Fruit fly (Drosophila melanogaster) whole organism, embryonic: ENCODE results near the gene hiro.

ENCODE experiments used
- Atf6 ChIP-seq: fragments of 200-800 bp; sonication (Bioruptor generic); IDR thresholded peaks from 2 replicates; pipeline ENCODE4 v1.3.6; 2022; ENCODE audit warnings: missing biosample characterization, missing genetic modification characterization
- B-H2 ChIP-seq: fragments of 200-800 bp; sonication (Bioruptor generic); optimal IDR thresholded peaks from 2 replicates; lab custom pipeline; 2018; ENCODE audit warnings: missing biosample characterization, mild to moderate bottlenecking, missing genetic modification characterization
- Bgb ChIP-seq: fragments of 200-800 bp; sonication (Bioruptor generic); IDR thresholded peaks from 2 replicates; pipeline ENCODE4 v1.3.6; 2022; ENCODE audit warnings: missing biosample characterization, missing genetic modification characterization; ENCODE audit not compliant: partially characterized antibody
- CG1233 ChIP-seq: fragments of 200-800 bp; sonication (Bioruptor generic); optimal IDR thresholded peaks from 4 replicates; lab custom pipeline; 2018; ENCODE audit warnings: missing biosample characterization, mild to moderate bottlenecking, missing genetic modification characterization
- CG14441 ChIP-seq: fragments of 200-800 bp; sonication (Bioruptor generic); IDR thresholded peaks from 2 replicates; pipeline ENCODE4 v1.3.6; 2022; ENCODE audit warnings: missing biosample characterization, missing genetic modification characterization
- CG15011 ChIP-seq: fragments of 200-800 bp; sonication (Bioruptor generic); optimal IDR thresholded peaks from 3 replicates; lab custom pipeline; 2018; ENCODE audit warnings: missing biosample characterization, mild to moderate bottlenecking, missing genetic modification characterization
- CG15601 ChIP-seq: fragments of 200-800 bp; sonication (Bioruptor generic); optimal IDR thresholded peaks from 3 replicates; lab custom pipeline; 2019; ENCODE audit warnings: missing biosample characterization, mild to moderate bottlenecking, missing genetic modification characterization, moderate library complexity
- CG16815 ChIP-seq: fragments of 200-800 bp; sonication (Bioruptor generic); optimal IDR thresholded peaks from 3 replicates; lab custom pipeline; 2017; ENCODE audit warnings: missing biosample characterization, mild to moderate bottlenecking, missing genetic modification characterization
- CG17361 ChIP-seq: fragments of 200-800 bp; sonication (Bioruptor generic); IDR thresholded peaks from 3 replicates; pipeline ENCODE4 v1.3.6; 2022; ENCODE audit warnings: missing biosample characterization, missing genetic modification characterization
- CG1792 ChIP-seq: fragments of 200-800 bp; sonication (Bioruptor generic); optimal IDR thresholded peaks from 2 replicates; lab custom pipeline; 2016; ENCODE audit warnings: missing biosample characterization, missing genetic modification characterization
- CG30431 ChIP-seq: fragments of 200-800 bp; sonication (Bioruptor generic); optimal IDR thresholded peaks from 2 replicates; lab custom pipeline; 2017; ENCODE audit warnings: missing biosample characterization, missing genetic modification characterization
- CG31365 ChIP-seq: fragments of 200-800 bp; sonication (Bioruptor generic); optimal IDR thresholded peaks from 2 replicates; lab custom pipeline; 2018; ENCODE audit warnings: missing biosample characterization, mild to moderate bottlenecking, missing genetic modification characterization
- CG34376 ChIP-seq: fragments of 200-800 bp; sonication (Bioruptor generic); optimal IDR thresholded peaks from 2 replicates; lab custom pipeline; 2018; ENCODE audit warnings: missing biosample characterization, mild to moderate bottlenecking, missing genetic modification characterization
- CG3726 ChIP-seq: fragments of 200-800 bp; sonication (Bioruptor generic); IDR thresholded peaks from 3 replicates; pipeline ENCODE4, ENCODE4 v1.3.6; 2022; ENCODE audit warnings: missing biosample characterization, missing genetic modification characterization
- CG42726 ChIP-seq: fragments of 200-800 bp; sonication (Bioruptor generic); IDR thresholded peaks from 2 replicates; pipeline ENCODE4 v1.3.6; 2022; ENCODE audit warnings: missing biosample characterization, missing genetic modification characterization; ENCODE audit not compliant: partially characterized antibody
- CG4328 ChIP-seq: fragments of 200-800 bp; sonication (Bioruptor generic); optimal IDR thresholded peaks from 3 replicates; lab custom pipeline; 2017; ENCODE audit warnings: missing biosample characterization, missing genetic modification reagents, missing genetic modification characterization
- CG4707 ChIP-seq: fragments of 200-800 bp; sonication (Bioruptor generic); optimal IDR thresholded peaks from 2 replicates; lab custom pipeline; 2018; ENCODE audit warnings: missing biosample characterization, mild to moderate bottlenecking, missing genetic modification characterization, moderate library complexity
- CG7357 ChIP-seq: fragments of 200-800 bp; sonication (Bioruptor generic); IDR thresholded peaks from 3 replicates; pipeline ENCODE4 v1.3.6; 2022; ENCODE audit warnings: missing biosample characterization, missing genetic modification characterization
- CG8089 ChIP-seq: fragments of 200-800 bp; sonication (Bioruptor generic); optimal IDR thresholded peaks from 3 replicates; lab custom pipeline; 2016; ENCODE audit warnings: missing biosample characterization, missing genetic modification characterization
- CG8924 ChIP-seq: fragments of 200-800 bp; optimal IDR thresholded peaks from 3 replicates; lab custom pipeline; 2019; ENCODE audit warnings: missing biosample characterization, mild to moderate bottlenecking, missing genetic modification characterization, moderate library complexity
- Hr39 ChIP-seq: fragments of >200 bp; optimal IDR thresholded peaks from 2 replicates; lab custom pipeline; 2017
- Hr51 ChIP-seq, 2 experiments: fragments of 200-800 bp; sonication (Bioruptor generic); optimal IDR thresholded peaks; 2 replicates in 1 of 2; 3 replicates in 1 of 2; lab custom pipeline; 2016 to 2018; ENCODE audit warnings: missing biosample characterization in 2 of 2, missing genetic modification characterization in 2 of 2, mild to moderate bottlenecking in 1 of 2, moderate library complexity in 1 of 2
- Spps ChIP-seq: fragments of 200-800 bp; sonication (Bioruptor generic); optimal IDR thresholded peaks from 2 replicates; lab custom pipeline; 2018; ENCODE audit warnings: missing biosample characterization, mild to moderate bottlenecking, missing genetic modification characterization
- bcd ChIP-seq: fragments of 200-800 bp; sonication (Bioruptor generic); optimal IDR thresholded peaks from 2 replicates; lab custom pipeline; 2017; ENCODE audit warnings: missing biosample characterization, mild to moderate bottlenecking, missing genetic modification characterization
- bigmax ChIP-seq: fragments of 200-800 bp; sonication (Bioruptor generic); optimal IDR thresholded peaks from 2 replicates; lab custom pipeline; 2018; ENCODE audit warnings: missing biosample characterization, mild to moderate bottlenecking, missing genetic modification characterization
- btn ChIP-seq: fragments of 200-800 bp; sonication (Bioruptor generic); optimal IDR thresholded peaks from 2 replicates; lab custom pipeline; 2016; ENCODE audit warnings: missing biosample characterization, missing genetic modification characterization
- ci ChIP-seq: fragments of 200-800 bp; sonication (Bioruptor generic); IDR thresholded peaks from 3 replicates; pipeline ENCODE4 v1.3.6; 2022; ENCODE audit warnings: missing biosample characterization, missing genetic modification characterization
- dpn ChIP-seq, 2 experiments: fragments of 200-800 bp; sonication (Bioruptor generic); optimal IDR thresholded peaks; 3 replicates each; lab custom pipeline; 2016; ENCODE audit warnings: missing biosample characterization in 2 of 2, missing genetic modification characterization in 2 of 2
- emc ChIP-seq: fragments of 200-800 bp; sonication (Bioruptor generic); optimal IDR thresholded peaks from 2 replicates; lab custom pipeline; 2016; ENCODE audit warnings: missing biosample characterization, missing genetic modification characterization
- ems ChIP-seq: fragments of 200-800 bp; sonication (Bioruptor generic); optimal IDR thresholded peaks from 3 replicates; lab custom pipeline; 2016; ENCODE audit warnings: missing biosample characterization, missing genetic modification characterization
- fd102C ChIP-seq: fragments of 200-800 bp; sonication (Bioruptor generic); optimal IDR thresholded peaks from 2 replicates; lab custom pipeline; 2018; ENCODE audit warnings: missing biosample characterization, mild to moderate bottlenecking, missing genetic modification characterization, moderate library complexity
- lola ChIP-seq, 3 experiments: fragments of >200 bp in 2 of 3; fragments of 200-800 bp in 1 of 3; sonication (Bioruptor generic) in 1 of 3; optimal IDR thresholded peaks; 2 replicates each; lab custom pipeline; 2017 to 2019; ENCODE audit warnings: missing biosample characterization in 3 of 3, missing genetic modification characterization in 3 of 3, mild to moderate bottlenecking in 1 of 3, moderate library complexity in 1 of 3
- lov ChIP-seq, 2 experiments: fragments of 200-800 bp in 1 of 2; fragments of >200 bp in 1 of 2; sonication (Bioruptor generic) in 1 of 2; IDR thresholded peaks in 1 of 2; optimal IDR thresholded peaks in 1 of 2; 2 replicates in 1 of 2; 3 replicates in 1 of 2; pipeline versions ENCODE4 v1.3.6 to Lab custom; 2017 to 2022; ENCODE audit warnings: missing biosample characterization in 1 of 2, missing genetic modification characterization in 1 of 2
- luna ChIP-seq: fragments of 200-800 bp; sonication (Bioruptor generic); optimal IDR thresholded peaks from 2 replicates; lab custom pipeline; 2016; ENCODE audit warnings: missing biosample characterization, missing genetic modification characterization
- maf-S ChIP-seq: fragments of 200-800 bp; sonication (Bioruptor generic); optimal IDR thresholded peaks from 2 replicates; lab custom pipeline; 2016; ENCODE audit warnings: missing biosample characterization, missing genetic modification characterization
- mld ChIP-seq: fragments of 200-800 bp; sonication (Bioruptor generic); IDR thresholded peaks from 3 replicates; pipeline ENCODE4 v1.3.6; 2022; ENCODE audit warnings: missing biosample characterization, missing genetic modification characterization; ENCODE audit not compliant: partially characterized antibody
- p53 ChIP-seq: fragments of 200-800 bp; sonication (Bioruptor generic); optimal IDR thresholded peaks from 2 replicates; lab custom pipeline; 2016; ENCODE audit warnings: missing biosample characterization, missing genetic modification characterization
- phol ChIP-seq: fragments of 200-800 bp; sonication (Bioruptor generic); optimal IDR thresholded peaks from 3 replicates; lab custom pipeline; 2018; ENCODE audit warnings: missing biosample characterization, mild to moderate bottlenecking, missing genetic modification characterization, moderate library complexity
- sim ChIP-seq: fragments of 200-800 bp; sonication (Bioruptor generic); IDR thresholded peaks from 2 replicates; pipeline ENCODE4 v1.3.6; 2022; ENCODE audit warnings: missing biosample characterization, missing genetic modification characterization
- sima ChIP-seq: fragments of 200-800 bp; sonication (Bioruptor generic); optimal IDR thresholded peaks from 2 replicates; lab custom pipeline; 2016; ENCODE audit warnings: missing biosample characterization, missing genetic modification characterization
- ssp ChIP-seq: fragments of 200-800 bp; sonication (Bioruptor generic); IDR thresholded peaks from 2 replicates; pipeline ENCODE4 v1.3.6; 2022; ENCODE audit warnings: missing biosample characterization, missing genetic modification characterization
- stc ChIP-seq: fragments of 200-800 bp; sonication (Bioruptor generic); IDR thresholded peaks from 2 replicates; pipeline ENCODE4 v1.3.6; 2022; ENCODE audit warnings: missing biosample characterization, missing genetic modification characterization
- tll ChIP-seq, 2 experiments: fragments of 200-800 bp in 1 of 2; fragments of >200 bp in 1 of 2; sonication (Bioruptor generic) in 1 of 2; optimal IDR thresholded peaks; 2 replicates each; lab custom pipeline; 2017 to 2019; ENCODE audit warnings: missing biosample characterization in 2 of 2, missing genetic modification characterization in 2 of 2, mild to moderate bottlenecking in 1 of 2, moderate library complexity in 1 of 2
- tna ChIP-seq: fragments of 200-800 bp; sonication (Bioruptor generic); IDR thresholded peaks from 2 replicates; pipeline ENCODE4 v1.3.6; 2022; ENCODE audit warnings: missing biosample characterization, missing genetic modification characterization; ENCODE audit not compliant: partially characterized antibody
- toy ChIP-seq: fragments of 200-800 bp; sonication (Bioruptor generic); IDR thresholded peaks from 2 replicates; pipeline ENCODE4 v1.3.6; 2022; ENCODE audit warnings: missing biosample characterization, missing genetic modification characterization
- trh ChIP-seq: fragments of 200-800 bp; sonication (Bioruptor generic); optimal IDR thresholded peaks from 2 replicates; lab custom pipeline; 2016; ENCODE audit warnings: missing biosample characterization, missing genetic modification characterization
- vfl ChIP-seq: fragments of 200-800 bp; sonication (Bioruptor generic); optimal IDR thresholded peaks from 2 replicates; lab custom pipeline; 2016; ENCODE audit warnings: missing biosample characterization, missing genetic modification characterization
- vnd ChIP-seq: fragments of 200-800 bp; sonication (Bioruptor generic); IDR thresholded peaks from 3 replicates; pipeline ENCODE4 v1.3.6; 2022; ENCODE audit warnings: missing biosample characterization, missing genetic modification characterization; ENCODE audit not compliant: partially characterized antibody

Gene hiro

dm6 chr3L:640324-640974 lies 47.3 kb downstream of the hiro start (continued):
- peak; percentile 25 for TF ChIP-seq luna (GFP tag; lab: Kevin White, UChicago)
- peak; percentile 80 for TF ChIP-seq bcd (GFP tag; lab: Kevin White, UChicago)
- TF ChIP-seq trh (GFP tag; lab: Kevin White, UChicago) = peak; percentile 61
- no peak for TF ChIP-seq CG42726 (GFP tag; lab: Robert Waterston, UW)
- TF ChIP-seq bigmax (GFP tag; lab: Kevin White, UChicago) = no peak
- peak; percentile 74 for TF ChIP-seq p53 (GFP tag; lab: Kevin White, UChicago)
- TF ChIP-seq ems (GFP tag; lab: Kevin White, UChicago) = peak; percentile 57
- no peak for TF ChIP-seq emc (GFP tag; lab: Kevin White, UChicago)
- peak; percentile 72 for TF ChIP-seq CG1792
- no peak for TF ChIP-seq Hr39 (lab: Kevin White, UChicago)
- TF ChIP-seq vfl (GFP tag; lab: Kevin White, UChicago) = no peak
- no peak for TF ChIP-seq B-H2 (GFP tag; lab: Kevin White, UChicago)
- peak; percentile 90 for TF ChIP-seq phol (tag; lab: Kevin White, UChicago)
- peak; percentile 90 for TF ChIP-seq Spps
- 0 out of 2 replicates have a peak, but pooled peaks have one; percentile 15 for TF ChIP-seq Bgb (GFP tag; lab: Robert Waterston, UW)
- TF ChIP-seq toy (GFP tag; lab: Robert Waterston, UW) = no peak
- TF ChIP-seq CG14441 = peak; percentile 71
- TF ChIP-seq CG31365 (tag; lab: Kevin White, UChicago) = peak; percentile 7
- TF ChIP-seq mld = no peak
- TF ChIP-seq CG15601 (tag; lab: Kevin White, UChicago) = peak; percentile 88
- TF ChIP-seq maf-S (GFP tag; lab: Kevin White, UChicago) = peak; percentile 76
- TF ChIP-seq sima (GFP tag; lab: Kevin White, UChicago) = peak; percentile 67
- peak; percentile 76 for TF ChIP-seq sim (GFP tag; lab: Robert Waterston, UW)
- peak in 1 of 3 experiments; percentile 92 for TF ChIP-seq lola (GFP tag; optimal IDR thresholded peaks at IDR 0.05; lab: Kevin White, UChicago)
- peak; percentile 37; the same call in 1 of the 3 replicates for TF ChIP-seq CG7357 (GFP tag; lab: Robert Waterston, UW)
- peak; percentile 86 for TF ChIP-seq CG16815 (GFP tag; lab: Kevin White, UChicago)
- peak; percentile 33 for TF ChIP-seq CG4707 (GFP tag; lab: Kevin White, UChicago)
- TF ChIP-seq tll (GFP tag; optimal IDR thresholded peaks at IDR 0.05; lab: Kevin White, UChicago) = peak; percentile 76 to 87
- TF ChIP-seq lov (optimal IDR thresholded peaks at IDR 0.05; lab: Kevin White, UChicago) = no peak
- TF ChIP-seq lov (GFP tag; IDR thresholded peaks at IDR 0.05; lab: Robert Waterston, UW) = no peak; the same call in 2 of the 3 replicates
- peak; percentile 59; the same call in 1 of the 3 replicates for TF ChIP-seq CG3726 (GFP tag; lab: Robert Waterston, UW)
- peak; percentile 62; the same call in 1 of the 2 replicates for TF ChIP-seq stc (GFP tag; lab: Robert Waterston, UW)
- peak; percentile 80 for TF ChIP-seq CG8089 (GFP tag; lab: Kevin White, UChicago)
- TF ChIP-seq vnd (GFP tag; lab: Robert Waterston, UW) = no peak
- no peak for TF ChIP-seq tna (GFP tag; lab: Robert Waterston, UW)
- TF ChIP-seq CG15011 (GFP tag; lab: Kevin White, UChicago) = peak; percentile 74
- peak; percentile 89 for TF ChIP-seq CG30431 (GFP tag; lab: Kevin White, UChicago)
- peak; percentile 57 for TF ChIP-seq btn (GFP tag; lab: Kevin White, UChicago)
- peak; percentile 80 for TF ChIP-seq fd102C (GFP tag; lab: Kevin White, UChicago)
- peak; percentile 85 to 86 for TF ChIP-seq dpn (GFP tag; optimal IDR thresholded peaks at IDR 0.05; lab: Kevin White, UChicago)
- TF ChIP-seq CG4328 (GFP tag; lab: Kevin White, UChicago) = peak; percentile 80
- TF ChIP-seq Hr51 (GFP tag; optimal IDR thresholded peaks at IDR 0.05; lab: Kevin White, UChicago) = peak; percentile 73 to 81
- TF ChIP-seq Atf6 (GFP tag; lab: Robert Waterston, UW) = peak; percentile 63
- peak; percentile 80 for TF ChIP-seq ci (GFP tag; lab: Robert Waterston, UW)
- peak; percentile 15 for TF ChIP-seq CG34376 (GFP tag; lab: Kevin White, UChicago)
- TF ChIP-seq CG17361 (GFP tag; lab: Robert Waterston, UW) = peak; percentile 86
- peak; percentile 88 for TF ChIP-seq CG1233 (GFP tag; lab: Kevin White, UChicago)
- peak; percentile 88 for TF ChIP-seq CG8924
- TF ChIP-seq ssp (GFP tag; lab: Robert Waterston, UW) = peak; percentile 56; the same call in 1 of the 2 replicates
